Worm (Caenorhabditis elegans) whole organism, L4 larva: ENCODE results near the gene F01G12.18.

Experiments
- F10B5.3 ChIP-seq: sonication (generic microtip); optimal IDR thresholded peaks from 2 replicates; lab custom pipeline; 2016; ENCODE audit warnings: mild to moderate bottlenecking, missing genetic modification characterization, missing compliant biosample characterization
- F49E8.2 ChIP-seq: sonication (generic microtip); optimal IDR thresholded peaks from 2 replicates; lab custom pipeline; 2016; ENCODE audit warnings: missing compliant biosample characterization, mild to moderate bottlenecking, missing genetic modification characterization, borderline replicate concordance
- T26A8.4 ChIP-seq: fragments of 200-800 bp; sonication (Bioruptor generic); IDR thresholded peaks from 2 replicates; pipeline ENCODE4 v1.3.6; 2022; ENCODE audit warnings: missing genetic modification characterization, missing compliant biosample characterization
- Y105C5A.15 ChIP-seq: fragments of 200-800 bp; sonication (Bioruptor generic); IDR thresholded peaks from 2 replicates; pipeline ENCODE4 v1.3.6; 2022; ENCODE audit warnings: missing genetic modification characterization, missing compliant biosample characterization
- Y48G9A.11 ChIP-seq: fragments of 200-800 bp; sonication (Bioruptor generic); IDR thresholded peaks from 2 replicates; pipeline ENCODE4 v1.3.6; 2022; ENCODE audit warnings: missing genetic modification reagents, missing genetic modification characterization, missing compliant biosample characterization
- ZK337.2 ChIP-seq: fragments of 200-800 bp; sonication (Bioruptor generic); IDR thresholded peaks from 2 replicates; pipeline ENCODE4 v1.3.6; 2022; ENCODE audit warnings: missing genetic modification reagents, missing genetic modification characterization, missing compliant biosample characterization
- ZK546.5 ChIP-seq, 2 experiments: sonication (generic microtip); optimal IDR thresholded peaks; 2 replicates each; lab custom pipeline; 2017; ENCODE audit warnings: missing biosample characterization in 2 of 2, missing genetic modification characterization in 2 of 2
- ceh-62 ChIP-seq: sonication (generic microtip); optimal IDR thresholded peaks from 2 replicates; lab custom pipeline; 2017; ENCODE audit warnings: missing biosample characterization, missing genetic modification characterization
- ces-1 ChIP-seq: fragments of 150-350 bp; sonication (generic microtip); optimal IDR thresholded peaks from 4 replicates; lab custom pipeline; 2014; ENCODE audit warnings: missing biosample characterization, missing genetic modification reagents, missing genetic modification characterization
- daf-19 ChIP-seq: fragments of 200-800 bp; sonication (Bioruptor generic); conservative IDR thresholded peaks from 2 replicates; pipeline ENCODE4 v1.3.6; 2022; ENCODE audit warnings: missing genetic modification characterization, missing compliant biosample characterization
- daf-8 ChIP-seq: fragments of 200-800 bp; sonication (Bioruptor generic); IDR thresholded peaks from 2 replicates; pipeline ENCODE4 v1.3.6; 2022; ENCODE audit warnings: missing genetic modification characterization, missing compliant biosample characterization
- egl-27 ChIP-seq: sonication (generic microtip); optimal IDR thresholded peaks from 3 replicates; lab custom pipeline; 2017; ENCODE audit warnings: missing biosample characterization, missing genetic modification reagents, missing genetic modification characterization
- fos-1 ChIP-seq: fragments of 150-350 bp; optimal IDR thresholded peaks from 2 replicates; lab custom pipeline; 2014; ENCODE audit warnings: missing biosample characterization, missing genetic modification characterization
- hif-1 ChIP-seq, 2 experiments: sonication (generic microtip); optimal IDR thresholded peaks; 2 replicates each; lab custom pipeline; 2016 to 2017; ENCODE audit warnings: missing compliant biosample characterization in 2 of 2, missing genetic modification characterization in 2 of 2, missing genetic modification reagents in 2 of 2, missing genotype in 2 of 2, mild to moderate bottlenecking in 1 of 2
- hlh-11 ChIP-seq: fragments of 200-800 bp; sonication (Bioruptor generic); optimal IDR thresholded peaks from 2 replicates; lab custom pipeline; 2018; ENCODE audit warnings: mild to moderate bottlenecking, missing genetic modification characterization, missing compliant biosample characterization
- hlh-30 ChIP-seq: sonication (generic microtip); optimal IDR thresholded peaks from 2 replicates; lab custom pipeline; 2017; ENCODE audit warnings: antibody characterized with exemption, mild to moderate bottlenecking, missing genetic modification characterization, missing compliant biosample characterization; ENCODE audit not compliant: insufficient read depth
- hmg-1.1 ChIP-seq: fragments of 200-800 bp; sonication (Bioruptor generic); IDR thresholded peaks from 2 replicates; pipeline ENCODE4 v1.3.6; 2022; ENCODE audit warnings: missing genetic modification reagents, missing genetic modification characterization, missing compliant biosample characterization
- lim-7 ChIP-seq: fragments of 200-800 bp; sonication (Bioruptor generic); IDR thresholded peaks from 2 replicates; pipeline ENCODE4 v1.3.6; 2022; ENCODE audit warnings: missing genetic modification characterization, missing compliant biosample characterization
- lin-1 ChIP-seq: fragments of 200-800 bp; sonication (Bioruptor generic); IDR thresholded peaks from 2 replicates; pipeline ENCODE4 v1.3.6; 2022; ENCODE audit warnings: missing genetic modification reagents, missing genetic modification characterization, missing compliant biosample characterization
- lin-29 ChIP-seq: fragments of 200-800 bp; sonication (Bioruptor generic); IDR thresholded peaks from 2 replicates; pipeline ENCODE4 v1.3.6; 2022; ENCODE audit warnings: missing genetic modification reagents, missing genetic modification characterization, missing compliant biosample characterization
- lin-39 ChIP-seq: fragments of 150-350 bp; optimal IDR thresholded peaks from 2 replicates; lab custom pipeline; 2014; ENCODE audit warnings: missing biosample characterization, missing genetic modification reagents, missing genetic modification characterization
- lsy-2 ChIP-seq, 2 experiments: fragments of 150-350 bp in 1 of 2; sonication (generic microtip) in 1 of 2; optimal IDR thresholded peaks; 2 replicates each; lab custom pipeline; 2014 to 2017; ENCODE audit warnings: missing biosample characterization in 2 of 2, missing genetic modification characterization in 2 of 2
- madf-5 ChIP-seq, 2 experiments: fragments of 200-800 bp; sonication (Bioruptor generic); IDR thresholded peaks; 2 replicates each; pipeline ENCODE4 v1.3.6; 2022; ENCODE audit warnings: missing compliant biosample characterization in 2 of 2, missing genetic modification characterization in 2 of 2
- madf-9 ChIP-seq: fragments of 200-800 bp; sonication (Bioruptor generic); conservative IDR thresholded peaks from 2 replicates; pipeline ENCODE4 v1.3.6; 2022; ENCODE audit warnings: missing genetic modification reagents, missing genetic modification characterization, missing compliant biosample characterization
- mdl-1 ChIP-seq, 2 experiments: fragments of 150-350 bp in 1 of 2; sonication (generic microtip) in 1 of 2; optimal IDR thresholded peaks; 2 replicates each; lab custom pipeline; 2014 to 2017; ENCODE audit warnings: missing biosample characterization in 2 of 2, missing genetic modification characterization in 2 of 2
- nhr-28 ChIP-seq: fragments of 150-350 bp; optimal IDR thresholded peaks from 2 replicates; lab custom pipeline; 2014; ENCODE audit warnings: missing biosample characterization, missing genetic modification characterization
- nhr-77 ChIP-seq: fragments of 150-350 bp; optimal IDR thresholded peaks from 2 replicates; lab custom pipeline; 2014; ENCODE audit warnings: missing biosample characterization, missing genetic modification characterization
- rbr-2 ChIP-seq: sonication (generic microtip); optimal IDR thresholded peaks from 2 replicates; lab custom pipeline; 2016; ENCODE audit warnings: missing genotype, missing genetic modification characterization, missing compliant biosample characterization
- sdz-12 ChIP-seq: fragments of 200-800 bp; sonication (Bioruptor generic); optimal IDR thresholded peaks from 2 replicates; lab custom pipeline; 2018; ENCODE audit warnings: mild to moderate bottlenecking, missing genetic modification characterization, missing compliant biosample characterization
- set-16 ChIP-seq: fragments of 200-800 bp; sonication (Bioruptor generic); IDR thresholded peaks from 2 replicates; pipeline ENCODE4 v1.3.6; 2022; ENCODE audit warnings: missing genetic modification reagents, missing genetic modification characterization, missing compliant biosample characterization
- skn-1 ChIP-seq: fragments of 150-350 bp; optimal IDR thresholded peaks from 2 replicates; lab custom pipeline; 2014; ENCODE audit warnings: missing biosample characterization, missing genetic modification characterization
- snpc-4 ChIP-seq: fragments of 150-350 bp; optimal IDR thresholded peaks from 2 replicates; lab custom pipeline; 2014; ENCODE audit warnings: missing biosample characterization, missing genetic modification characterization
- tag-97 ChIP-seq: fragments of 200-800 bp; sonication (Bioruptor generic); IDR thresholded peaks from 2 replicates; pipeline ENCODE4 v1.3.6; 2022; ENCODE audit warnings: missing genetic modification characterization, missing compliant biosample characterization
- tra-1 ChIP-seq: fragments of 200-800 bp; sonication (Bioruptor generic); IDR thresholded peaks from 2 replicates; pipeline ENCODE4 v1.3.6; 2022; ENCODE audit warnings: missing genetic modification reagents, missing genetic modification characterization, missing compliant biosample characterization
- unc-62 ChIP-seq, 3 experiments: fragments of 150-350 bp in 1 of 3; sonication (generic microtip); optimal IDR thresholded peaks in 2 of 3; peaks in 1 of 3; 1 replicate in 1 of 3; 2 replicates in 2 of 3; lab custom pipeline; 2014 to 2017; ENCODE audit warnings: missing biosample characterization in 3 of 3, missing genetic modification characterization in 3 of 3, missing genetic modification reagents in 3 of 3, missing genotype in 1 of 3
- zag-1 ChIP-seq: fragments of 150-350 bp; optimal IDR thresholded peaks from 2 replicates; lab custom pipeline; 2014; ENCODE audit warnings: missing biosample characterization, missing genetic modification characterization
- zfp-2 ChIP-seq: sonication (generic microtip); optimal IDR thresholded peaks from 2 replicates; lab custom pipeline; 2016; ENCODE audit warnings: mild to moderate bottlenecking, missing genetic modification characterization, missing compliant biosample characterization
- zip-2 ChIP-seq: fragments of 150-350 bp; optimal IDR thresholded peaks from 2 replicates; lab custom pipeline; 2014; ENCODE audit warnings: missing biosample characterization, missing genetic modification characterization
- ztf-11 ChIP-seq: fragments of 150-350 bp; optimal IDR thresholded peaks from 2 replicates; lab custom pipeline; 2014; ENCODE audit warnings: missing biosample characterization, missing genetic modification characterization
- ztf-7 ChIP-seq: fragments of 150-350 bp; optimal IDR thresholded peaks from 2 replicates; lab custom pipeline; 2014; ENCODE audit warnings: missing biosample characterization, missing genetic modification characterization

Gene F01G12.18

ce11 chrX:16389273-16389672 is 9.0 kb downstream of the F01G12.18 start, which contains the start of gene let-2:
Gene let-2, minus strand, starts transcription at chrX:16389340.
- TF ChIP-seq sdz-12 (GFP tag; lab: Kevin White, UChicago) (no peak), hlh-11 (tag; lab: Kevin White, UChicago) (peak; percentile 37), zip-2 (tag; lab: Kevin White, UChicago) (no peak), daf-19 (GFP tag; lab: Robert Waterston, UW) (no peak), tag-97 (GFP tag; lab: Robert Waterston, UW) (no peak), rbr-2 (tag; lab: Kevin White, UChicago) (no peak), ztf-7 (tag; lab: Kevin White, UChicago) (no peak), set-16 (GFP tag; lab: Robert Waterston, UW) (peak; percentile 67), hlh-30 (tag; lab: Kevin White, UChicago) (no peak), fos-1 (no peak), skn-1 (tag; lab: Kevin White, UChicago) (no peak), nhr-28 (no peak), ceh-62 (no peak), nhr-77 (no peak), tra-1 (GFP tag; lab: Robert Waterston, UW) (0 out of 2 replicates have a peak, but pooled peaks have one; percentile 16), mdl-1 (tag; optimal IDR thresholded peaks at IDR 0.05; lab: Kevin White, UChicago) (no peak), hmg-1.1 (GFP tag; lab: Robert Waterston, UW) (no peak)

DNA sequence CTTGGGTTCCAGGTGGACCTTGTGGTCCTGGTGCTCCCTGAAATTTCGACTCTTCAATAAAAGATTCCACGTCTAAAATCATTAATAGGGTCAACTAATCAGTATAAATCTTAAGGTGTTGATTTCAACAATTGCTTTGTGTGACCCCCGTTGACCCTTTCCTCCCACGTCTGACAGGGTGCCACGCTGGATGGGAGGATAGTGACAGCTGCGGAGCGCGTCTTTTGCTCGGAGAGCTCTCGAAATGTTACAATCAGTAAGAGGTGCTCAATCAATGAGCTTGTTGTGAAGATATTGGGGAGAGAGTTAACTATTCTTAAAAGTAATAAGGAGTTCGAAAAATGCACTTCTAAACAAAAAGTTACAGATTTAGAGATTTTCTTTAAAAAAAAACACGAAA is 9.9 kb downstream of the F01G12.18 start:
- TF ChIP-seq lim-7 (no peak), madf-9 (GFP tag; lab: Robert Waterston, UW) (no peak), unc-62 (GFP tag; optimal IDR thresholded peaks at IDR 0.05 in 1 of 2; lab: Kevin White, UChicago) (peak in 1 of 2 experiments; percentile 65), unc-62 (tag; optimal IDR thresholded peaks at IDR 0.05; lab: Kevin White, UChicago) (no peak), ZK337.2 (GFP tag; lab: Robert Waterston, UW) (no peak), T26A8.4 (GFP tag; lab: Robert Waterston, UW) (no peak), daf-19 (GFP tag; lab: Robert Waterston, UW) (no peak), lin-39 (no peak)
- TF ChIP-seq, all 104 proteins: peak for 1

DNA sequence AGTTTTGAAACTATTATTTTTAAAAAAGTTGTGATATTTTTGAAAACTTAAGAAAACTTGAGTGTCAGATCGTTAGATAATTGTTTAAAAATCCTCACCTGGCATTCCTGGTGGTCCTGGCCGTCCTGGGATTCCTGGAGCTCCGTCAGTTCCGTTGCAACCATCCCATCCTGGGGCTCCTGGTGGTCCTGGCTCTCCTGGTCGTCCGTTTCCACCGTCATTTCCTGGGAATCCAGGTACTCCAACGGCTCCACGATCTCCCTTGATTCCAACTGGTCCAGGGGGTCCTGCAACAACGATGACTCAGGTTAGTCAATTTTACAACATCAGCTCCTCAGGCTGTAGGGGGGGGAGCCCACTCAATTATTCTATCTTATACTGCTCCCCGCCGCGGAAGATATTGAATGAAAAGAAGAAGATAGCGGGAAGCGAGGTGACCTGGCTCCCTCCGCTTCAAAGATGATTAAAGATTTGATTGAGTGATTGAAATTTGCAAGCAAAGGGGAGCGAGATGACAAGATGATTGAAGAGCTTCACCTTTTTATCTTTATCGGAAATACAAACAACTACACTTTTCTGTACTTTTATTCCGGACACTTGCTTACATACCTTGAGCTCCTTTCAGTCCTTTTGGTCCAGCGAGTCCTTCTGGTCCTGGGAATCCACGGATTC is 10.4 kb downstream of the F01G12.18 start:
- TF ChIP-seq Y105C5A.15 (GFP tag; lab: Robert Waterston, UW) (0 out of 2 replicates have a peak, but pooled peaks have one; percentile 26), set-16 (GFP tag; lab: Robert Waterston, UW) (peak; percentile 75), ZK546.5 (tag; optimal IDR thresholded peaks at IDR 0.05; lab: Kevin White, UChicago) (no peak)

DNA sequence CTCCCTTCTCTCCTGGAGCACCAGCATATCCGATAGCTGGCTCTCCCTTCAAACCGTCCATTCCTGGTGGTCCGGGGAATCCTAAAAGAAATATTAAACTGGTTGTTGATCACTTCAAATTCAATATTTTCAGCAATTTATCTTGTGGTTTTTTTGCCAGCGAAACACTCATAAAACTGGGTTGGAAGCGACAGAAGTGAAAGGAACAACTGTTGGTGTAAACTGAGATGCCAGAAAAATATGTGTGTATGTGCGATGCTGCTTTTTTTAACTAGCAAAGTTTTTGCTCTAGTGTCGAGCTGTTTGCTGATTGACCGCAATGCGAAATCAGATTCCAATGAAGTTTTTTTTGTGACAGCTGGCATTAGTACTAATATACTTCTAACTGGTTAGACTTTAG is 11.1 kb downstream of the F01G12.18 start:
- TF ChIP-seq Y48G9A.11 (GFP tag; lab: Robert Waterston, UW) (no peak), hif-1 (tag; optimal IDR thresholded peaks at IDR 0.05; lab: Kevin White, UChicago) (no peak), lin-29 (GFP tag; lab: Robert Waterston, UW) (no peak), zag-1 (tag; lab: Kevin White, UChicago) (no peak), ces-1 (GFP tag; lab: Kevin White, UChicago) (no peak), F10B5.3 (no peak), F49E8.2 (tag; lab: Kevin White, UChicago) (no peak), set-16 (GFP tag; lab: Robert Waterston, UW) (no peak), daf-8 (GFP tag; lab: Robert Waterston, UW) (no peak), nhr-28 (no peak), ztf-11 (tag; lab: Kevin White, UChicago) (no peak), zfp-2 (tag; lab: Kevin White, UChicago) (no peak), madf-5 (GFP tag; IDR thresholded peaks at IDR 0.05; lab: Robert Waterston, UW) (no peak), snpc-4 (tag; lab: Kevin White, UChicago) (no peak), ztf-7 (tag; lab: Kevin White, UChicago) (no peak), hlh-11 (tag; lab: Kevin White, UChicago) (no peak), egl-27 (tag; lab: Kevin White, UChicago) (no peak), lin-1 (GFP tag; lab: Robert Waterston, UW) (no peak), lin-39 (no peak), lsy-2 (tag; optimal IDR thresholded peaks at IDR 0.05; lab: Kevin White, UChicago) (no peak)
